Fruit fly (Drosophila melanogaster) whole organism, embryonic: ENCODE measurements around the gene lectin-37Db.

Source experiments
- Abd-B ChIP-seq: fragments of 200-800 bp; sonication (Bioruptor generic); optimal IDR thresholded peaks from 2 replicates; lab custom pipeline; 2018; ENCODE audit warnings: missing biosample characterization, mild to moderate bottlenecking, missing genetic modification characterization, moderate library complexity
- Aef1 ChIP-seq: fragments of 200-800 bp; sonication (Bioruptor generic); IDR thresholded peaks from 3 replicates; pipeline ENCODE4 v1.3.6; 2022; ENCODE audit warnings: missing biosample characterization, missing genetic modification characterization
- CG10543 ChIP-seq: fragments of 200-800 bp; sonication (Bioruptor generic); optimal IDR thresholded peaks from 3 replicates; lab custom pipeline; 2017; ENCODE audit warnings: missing biosample characterization, mild to moderate bottlenecking, missing genetic modification characterization, moderate library complexity
- CG12219 ChIP-seq: fragments of 200-800 bp; sonication (Bioruptor generic); optimal IDR thresholded peaks from 3 replicates; lab custom pipeline; 2018; ENCODE audit warnings: missing biosample characterization, mild to moderate bottlenecking, missing genetic modification characterization
- CG12299 ChIP-seq: fragments of 200-800 bp; sonication (Bioruptor generic); optimal IDR thresholded peaks from 2 replicates; lab custom pipeline; 2018; ENCODE audit warnings: missing biosample characterization, mild to moderate bottlenecking, missing genetic modification characterization
- CG12744 ChIP-seq: fragments of 200-800 bp; sonication (Bioruptor generic); optimal IDR thresholded peaks from 2 replicates; lab custom pipeline; 2016; ENCODE audit warnings: missing biosample characterization, missing genetic modification characterization
- CG13287 ChIP-seq: fragments of 200-800 bp; sonication (Bioruptor generic); IDR thresholded peaks from 2 replicates; pipeline ENCODE4 v1.3.6; 2022; ENCODE audit warnings: missing biosample characterization, missing genetic modification characterization; ENCODE audit not compliant: partially characterized antibody
- CG14710 ChIP-seq: fragments of 200-800 bp; sonication (Bioruptor generic); optimal IDR thresholded peaks from 3 replicates; lab custom pipeline; 2019; ENCODE audit warnings: missing biosample characterization, mild to moderate bottlenecking, missing genetic modification characterization, moderate library complexity
- CG15269 ChIP-seq: fragments of 200-800 bp; sonication (Bioruptor generic); optimal IDR thresholded peaks from 2 replicates; lab custom pipeline; 2018; ENCODE audit warnings: missing biosample characterization, mild to moderate bottlenecking, missing genetic modification characterization, moderate library complexity
- CG1602 ChIP-seq: fragments of 200-800 bp; sonication (Bioruptor generic); optimal IDR thresholded peaks from 3 replicates; lab custom pipeline; 2016; ENCODE audit warnings: missing biosample characterization, missing genetic modification characterization
- CG3163 ChIP-seq: fragments of 200-800 bp; sonication (Bioruptor generic); optimal IDR thresholded peaks from 3 replicates; lab custom pipeline; 2016; ENCODE audit warnings: missing biosample characterization, missing genetic modification characterization
- CG33213 ChIP-seq: fragments of 200-800 bp; sonication (Bioruptor generic); optimal IDR thresholded peaks from 3 replicates; lab custom pipeline; 2016; ENCODE audit warnings: missing biosample characterization, missing genetic modification characterization
- CG34224 ChIP-seq: fragments of 200-800 bp; sonication (Bioruptor generic); IDR thresholded peaks from 3 replicates; pipeline ENCODE4 v1.3.6; 2022; ENCODE audit warnings: missing biosample characterization, missing genetic modification characterization; ENCODE audit not compliant: partially characterized antibody
- CG4328 ChIP-seq: fragments of 200-800 bp; sonication (Bioruptor generic); optimal IDR thresholded peaks from 3 replicates; lab custom pipeline; 2017; ENCODE audit warnings: missing biosample characterization, missing genetic modification reagents, missing genetic modification characterization
- CG4617 ChIP-seq: fragments of 200-800 bp; sonication (Bioruptor generic); optimal IDR thresholded peaks from 3 replicates; lab custom pipeline; 2016; ENCODE audit warnings: missing biosample characterization, missing genetic modification characterization, borderline replicate concordance
- CG4820 ChIP-seq: fragments of 200-800 bp; sonication (Bioruptor generic); optimal IDR thresholded peaks from 3 replicates; lab custom pipeline; 2016; ENCODE audit warnings: missing biosample characterization, missing genetic modification characterization
- CG6791 ChIP-seq: fragments of 200-800 bp; sonication (Bioruptor generic); IDR thresholded peaks from 3 replicates; pipeline ENCODE4 v1.3.6; 2022; ENCODE audit warnings: missing biosample characterization, missing genetic modification characterization; ENCODE audit not compliant: partially characterized antibody
- CG6813 ChIP-seq: fragments of 200-800 bp; sonication (Bioruptor generic); optimal IDR thresholded peaks from 2 replicates; lab custom pipeline; 2017; ENCODE audit warnings: missing biosample characterization, missing genetic modification characterization, mild to moderate bottlenecking, moderate library complexity, missing genetic modification reagents
- CG7745 ChIP-seq: fragments of 200-800 bp; sonication (Bioruptor generic); optimal IDR thresholded peaks from 2 replicates; lab custom pipeline; 2018; ENCODE audit warnings: missing biosample characterization, mild to moderate bottlenecking, missing genetic modification characterization, moderate library complexity
- CG8765 ChIP-seq: fragments of 200-800 bp; sonication (Bioruptor generic); IDR thresholded peaks from 2 replicates; pipeline ENCODE4 v1.3.6; 2022; ENCODE audit warnings: missing biosample characterization, missing genetic modification characterization
- ERR ChIP-seq: fragments of 200-800 bp; sonication (Bioruptor generic); optimal IDR thresholded peaks from 2 replicates; lab custom pipeline; 2016; ENCODE audit warnings: missing biosample characterization, missing genetic modification characterization
- H2.0 ChIP-seq: fragments of 200-800 bp; sonication (Bioruptor generic); IDR thresholded peaks from 2 replicates; pipeline ENCODE4 v1.3.6; 2022; ENCODE audit warnings: missing biosample characterization, missing genetic modification characterization
- HLH4C ChIP-seq: fragments of 200-800 bp; sonication (Bioruptor generic); IDR thresholded peaks from 3 replicates; pipeline ENCODE4 v1.3.6; 2022; ENCODE audit warnings: missing biosample characterization, missing genetic modification characterization; ENCODE audit not compliant: partially characterized antibody
- HLH54F ChIP-seq: fragments of 200-800 bp; sonication (Bioruptor generic); optimal IDR thresholded peaks from 3 replicates; lab custom pipeline; 2016; ENCODE audit warnings: missing biosample characterization, missing genetic modification characterization
- Jarid2 ChIP-seq: fragments of 200-800 bp; sonication (Bioruptor generic); optimal IDR thresholded peaks from 3 replicates; lab custom pipeline; 2017; ENCODE audit warnings: mild to moderate bottlenecking, missing biosample characterization, missing genetic modification reagents, missing genetic modification characterization
- MTF-1 ChIP-seq: fragments of 200-800 bp; sonication (Bioruptor generic); optimal IDR thresholded peaks from 2 replicates; lab custom pipeline; 2018; ENCODE audit warnings: missing biosample characterization, mild to moderate bottlenecking, missing genetic modification characterization, borderline replicate concordance
- NFAT ChIP-seq: fragments of 200-800 bp; sonication (Bioruptor generic); IDR thresholded peaks from 2 replicates; pipeline ENCODE4 v1.3.6; 2022; ENCODE audit warnings: missing biosample characterization, missing genetic modification characterization
- NfI ChIP-seq: fragments of 200-800 bp; sonication (Bioruptor generic); optimal IDR thresholded peaks from 3 replicates; lab custom pipeline; 2018; ENCODE audit warnings: missing biosample characterization, mild to moderate bottlenecking, missing genetic modification characterization, moderate library complexity
- PHDP ChIP-seq: fragments of 200-800 bp; sonication (Bioruptor generic); optimal IDR thresholded peaks from 3 replicates; lab custom pipeline; 2018; ENCODE audit warnings: missing biosample characterization, mild to moderate bottlenecking, missing genetic modification characterization, moderate library complexity
- chif ChIP-seq, 2 experiments: fragments of 200-800 bp; sonication (Bioruptor generic); optimal IDR thresholded peaks; 3 replicates each; lab custom pipeline; 2016; ENCODE audit warnings: missing biosample characterization in 2 of 2, missing genetic modification characterization in 2 of 2
- croc ChIP-seq: fragments of 200-800 bp; sonication (Bioruptor generic); conservative IDR thresholded peaks from 3 replicates; pipeline ENCODE4 v1.3.6; 2022; ENCODE audit warnings: missing biosample characterization, missing genetic modification characterization
- dmrt11E ChIP-seq: fragments of 200-800 bp; sonication (Bioruptor generic); optimal IDR thresholded peaks from 3 replicates; lab custom pipeline; 2018; ENCODE audit warnings: missing biosample characterization, mild to moderate bottlenecking, missing genetic modification characterization, moderate library complexity
- fu2 ChIP-seq: fragments of 200-800 bp; sonication (Bioruptor generic); optimal IDR thresholded peaks from 2 replicates; lab custom pipeline; 2016; ENCODE audit warnings: missing biosample characterization, missing genetic modification characterization
- grau ChIP-seq: fragments of 200-800 bp; optimal IDR thresholded peaks from 3 replicates; lab custom pipeline; 2019; ENCODE audit warnings: missing biosample characterization, mild to moderate bottlenecking, missing genetic modification characterization, moderate library complexity
- grn ChIP-seq: fragments of 200-800 bp; sonication (Bioruptor generic); optimal IDR thresholded peaks from 3 replicates; lab custom pipeline; 2017; ENCODE audit warnings: missing biosample characterization, missing genetic modification characterization
- gro ChIP-seq: fragments of 200-800 bp; sonication (Bioruptor generic); optimal IDR thresholded peaks from 2 replicates; lab custom pipeline; 2016; ENCODE audit warnings: missing biosample characterization, missing genetic modification characterization
- gt ChIP-seq: fragments of 200-800 bp; sonication (Bioruptor generic); IDR thresholded peaks from 2 replicates; pipeline ENCODE4 v1.3.6; 2022; ENCODE audit warnings: missing biosample characterization, missing genetic modification characterization
- ham ChIP-seq: fragments of 200-800 bp; sonication (Bioruptor generic); IDR thresholded peaks from 2 replicates; pipeline ENCODE4 v1.3.6; 2022; ENCODE audit warnings: missing biosample characterization, missing genetic modification characterization
- hkb ChIP-seq, 2 experiments: fragments of 200-800 bp in 1 of 2; fragments of >200 bp in 1 of 2; sonication (Bioruptor generic) in 1 of 2; IDR thresholded peaks in 1 of 2; optimal IDR thresholded peaks in 1 of 2; 2 replicates each; pipeline versions ENCODE4 v1.3.6 to Lab custom; 2017 to 2022; ENCODE audit warnings: missing biosample characterization in 1 of 2, missing genetic modification characterization in 1 of 2
- knrl ChIP-seq: fragments of 200-800 bp; sonication (Bioruptor generic); IDR thresholded peaks from 3 replicates; pipeline ENCODE4 v1.3.6; 2022; ENCODE audit warnings: missing biosample characterization, missing genetic modification characterization; ENCODE audit not compliant: partially characterized antibody
- nau ChIP-seq: fragments of 200-800 bp; sonication (Bioruptor generic); optimal IDR thresholded peaks from 3 replicates; lab custom pipeline; 2017; ENCODE audit warnings: missing biosample characterization, mild to moderate bottlenecking, missing genetic modification characterization, missing genetic modification reagents
- nom ChIP-seq: fragments of 200-800 bp; sonication (Bioruptor generic); optimal IDR thresholded peaks from 2 replicates; lab custom pipeline; 2017; ENCODE audit warnings: missing biosample characterization, missing genetic modification characterization, mild to moderate bottlenecking, moderate library complexity, missing genetic modification reagents
- p53 ChIP-seq: fragments of 200-800 bp; sonication (Bioruptor generic); optimal IDR thresholded peaks from 2 replicates; lab custom pipeline; 2016; ENCODE audit warnings: missing biosample characterization, missing genetic modification characterization
- pfk ChIP-seq: fragments of 200-800 bp; sonication (Bioruptor generic); optimal IDR thresholded peaks from 2 replicates; lab custom pipeline; 2018; ENCODE audit warnings: missing biosample characterization, mild to moderate bottlenecking, missing genetic modification characterization, moderate library complexity
- pnt ChIP-seq: fragments of 200-800 bp; sonication (Bioruptor generic); optimal IDR thresholded peaks from 3 replicates; lab custom pipeline; 2016; ENCODE audit warnings: missing biosample characterization, missing genetic modification characterization
- sc ChIP-seq, 3 experiments: fragments of >200 bp in 2 of 3; fragments of 200-800 bp in 1 of 3; sonication (Bioruptor generic) in 1 of 3; optimal IDR thresholded peaks; 2 replicates in 2 of 3; 3 replicates in 1 of 3; lab custom pipeline; 2017; ENCODE audit warnings: mild to moderate bottlenecking in 1 of 3, missing biosample characterization in 1 of 3, missing genetic modification characterization in 1 of 3, missing genetic modification reagents in 1 of 3
- ttk ChIP-seq: fragments of 200-800 bp; sonication (Bioruptor generic); IDR thresholded peaks from 2 replicates; pipeline ENCODE4 v2.1.2; 2022; ENCODE audit warnings: missing biosample characterization, missing genetic modification characterization

The lectin-37Db gene

DNA sequence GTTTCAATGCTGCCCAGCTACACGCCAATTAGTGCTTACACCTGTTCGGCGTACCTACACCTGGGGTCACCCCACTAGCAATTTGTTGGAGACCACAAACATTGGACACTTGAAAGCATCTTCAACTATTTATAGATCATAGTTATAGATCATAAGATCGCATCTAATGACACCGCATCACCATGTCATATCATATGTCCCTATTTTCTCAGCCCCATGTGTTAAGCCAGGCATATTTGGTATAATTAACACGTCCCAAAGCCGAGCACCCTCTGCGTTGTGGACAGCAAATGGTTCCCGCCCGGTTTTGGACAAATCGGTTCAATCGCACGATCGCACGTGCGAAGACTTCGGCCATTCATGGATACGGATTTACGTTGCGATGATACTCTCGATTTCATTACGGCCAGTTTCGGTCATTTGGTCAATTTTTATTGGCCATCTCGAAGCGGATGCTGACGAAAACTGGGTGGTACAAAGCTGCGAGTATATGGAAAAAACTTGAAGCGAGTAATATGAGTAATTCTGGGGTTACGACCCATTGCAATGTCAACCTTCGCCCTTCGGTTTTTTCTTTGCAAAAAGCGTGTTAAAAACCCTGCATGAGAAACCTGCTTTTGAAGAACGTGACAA is 20.8 kb downstream of the lectin-37Db start (continued):
- TF ChIP-seq pfk (GFP tag; lab: Kevin White, UChicago) (no peak), CG10543 (GFP tag; lab: Kevin White, UChicago) (peak; percentile 33), CG3163 (GFP tag; lab: Kevin White, UChicago) (peak; percentile 48), HLH54F (peak; percentile 88), pnt (peak; percentile 86), ERR (GFP tag; lab: Kevin White, UChicago) (peak; percentile 14), NfI (GFP tag; lab: Kevin White, UChicago) (peak; percentile 71), H2.0 (GFP tag; lab: Robert Waterston, UW) (peak; percentile 91), CG33213 (peak; percentile 50), Aef1 (GFP tag; lab: Robert Waterston, UW) (peak; percentile 91), CG8765 (GFP tag; lab: Robert Waterston, UW) (no peak), ham (no peak), CG7745 (tag; lab: Kevin White, UChicago) (no peak), hkb (optimal IDR thresholded peaks at IDR 0.05; lab: Kevin White, UChicago) (no peak), hkb (GFP tag; IDR thresholded peaks at IDR 0.05; lab: Robert Waterston, UW) (peak; percentile 97), sc (optimal IDR thresholded peaks at IDR 0.05; lab: Kevin White, UChicago) (no peak), sc (GFP tag; optimal IDR thresholded peaks at IDR 0.05; lab: Kevin White, UChicago) (peak; percentile 54), CG6813 (GFP tag; lab: Kevin White, UChicago) (peak; percentile 33), gt (peak; percentile 43; the same call in 1 of the 2 replicates), CG4820 (peak; percentile 58), croc (GFP tag; lab: Robert Waterston, UW) (peak; percentile 45; the same call in 2 of the 3 replicates), knrl (GFP tag; lab: Robert Waterston, UW) (no peak), CG12299 (tag; lab: Kevin White, UChicago) (peak; percentile 81), Abd-B (GFP tag; lab: Kevin White, UChicago) (peak; percentile 58), nom (no peak), CG1602 (GFP tag; lab: Kevin White, UChicago) (peak; percentile 83), PHDP (tag; lab: Kevin White, UChicago) (peak; percentile 81), Jarid2 (GFP tag; lab: Kevin White, UChicago) (peak; percentile 26), NFAT (GFP tag; lab: Robert Waterston, UW) (peak; percentile 48; the same call in 1 of the 2 replicates), fu2 (GFP tag; lab: Kevin White, UChicago) (peak; percentile 13), CG13287 (no peak), dmrt11E (tag; lab: Kevin White, UChicago) (peak; percentile 67), CG14710 (tag; lab: Kevin White, UChicago) (peak; percentile 14), CG4328 (peak; percentile 51), chif (GFP tag; optimal IDR thresholded peaks at IDR 0.05; lab: Kevin White, UChicago) (peak; percentile 54 to 89), MTF-1 (peak; percentile 27), CG15269 (tag; lab: Kevin White, UChicago) (peak; percentile 96), ttk (peak; percentile 77), gro (GFP tag; lab: Kevin White, UChicago) (peak; percentile 23), CG6791 (GFP tag; lab: Robert Waterston, UW) (no peak), grn (GFP tag; lab: Kevin White, UChicago) (no peak), CG34224 (no peak), grau (tag; lab: Kevin White, UChicago) (peak; percentile 83), HLH4C (GFP tag; lab: Robert Waterston, UW) (no peak), p53 (peak; percentile 49), nau (peak; percentile 57), CG12219 (GFP tag; lab: Kevin White, UChicago) (peak; percentile 86), CG12744 (GFP tag; lab: Kevin White, UChicago) (peak; percentile 76), CG4617 (GFP tag; lab: Kevin White, UChicago) (no peak)
